Worm (Caenorhabditis elegans) whole organism, L4/young adult: Measurements from ENCODE around the gene btb-14.

ENCODE experiments used
- dao-5 ChIP-seq: sonication (generic microtip); optimal IDR thresholded peaks from 2 replicates; lab custom pipeline; 2016; ENCODE audit warnings: missing genotype, missing genetic modification characterization, moderate library complexity, missing compliant biosample characterization
- him-1 ChIP-seq: sonication (generic microtip); optimal IDR thresholded peaks from 2 replicates; lab custom pipeline; 2016; ENCODE audit warnings: missing genotype, missing genetic modification reagents, missing genetic modification characterization, missing compliant biosample characterization

DNA sequence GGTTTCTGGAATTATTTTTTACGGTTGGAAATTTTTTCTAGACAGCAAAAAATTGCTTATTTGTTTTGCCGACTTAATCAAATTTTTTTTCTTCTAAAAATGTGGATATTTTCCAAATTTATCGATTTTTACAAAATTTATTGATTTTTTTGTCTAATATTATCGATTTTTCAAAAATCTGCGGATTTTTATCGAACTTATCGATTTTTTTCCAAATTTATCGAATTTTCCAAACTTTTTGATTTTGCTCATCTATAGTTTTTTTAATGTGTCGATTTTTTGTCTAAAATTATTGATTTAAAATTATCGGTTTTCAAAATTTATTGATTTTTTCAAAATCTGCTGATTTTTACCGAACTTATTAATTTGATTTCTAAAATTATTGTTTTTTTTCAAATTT lies 10.9 kb downstream of the btb-14 start:
- TF ChIP-seq dao-5 (tag; lab: Kevin White, UChicago) (no peak), him-1 (no peak)
